Worm (Caenorhabditis elegans): ENCODE measurements around the gene srg-17.

DNA sequence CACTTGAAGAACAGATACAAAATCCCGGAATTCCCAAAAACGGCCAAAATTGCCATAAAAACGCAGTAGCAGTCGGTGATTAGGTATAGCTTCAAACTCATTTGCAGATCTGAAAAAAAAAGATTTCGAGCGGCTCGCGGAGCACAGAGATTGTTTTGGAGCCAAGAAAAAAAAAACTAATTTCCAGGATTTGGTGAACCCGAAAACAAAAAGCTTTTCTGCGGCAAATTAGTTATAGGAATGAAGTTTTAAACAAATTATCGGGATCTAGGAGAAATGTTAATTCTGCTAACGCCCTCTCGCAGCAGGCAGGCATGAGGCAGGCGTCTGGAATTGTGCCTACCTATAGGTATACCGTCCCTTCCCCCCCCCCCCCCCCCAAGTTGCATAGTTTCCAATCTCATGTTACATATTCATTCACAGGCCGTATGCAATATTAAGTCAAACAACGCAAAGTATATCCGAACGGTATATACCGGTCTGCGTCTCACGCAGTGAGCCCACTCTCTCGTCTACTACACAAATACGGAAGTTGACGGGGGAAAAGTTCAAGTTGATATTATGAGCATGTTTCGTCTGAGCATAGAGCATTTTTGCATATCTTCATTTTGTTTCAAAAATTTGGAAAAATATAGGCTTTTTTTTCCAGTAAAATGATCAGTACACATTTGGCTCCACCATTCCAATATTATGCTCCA lies 28.7 kb upstream of the srg-17 start, which contains the start of the genes W05H5.1 and pitr-6:
- TF ChIP-seq lag-1 (GFP tag; IDR thresholded peaks at IDR 0.05) (no peak), Y67H2A.10 (GFP tag; conservative IDR thresholded peaks at IDR 0.05) (no peak), attf-5 (GFP tag; optimal IDR thresholded peaks at IDR 0.05) (no peak), lin-40 (tag; optimal IDR thresholded peaks at IDR 0.05) (no peak), dox-1 (GFP tag; IDR thresholded peaks at IDR 0.05) (no peak)

Data from whole organism, young adult.